Worm (Caenorhabditis elegans) whole organism, early embryonic: ENCODE data around the gene srbc-17.
"Not testable (repeated sequence)": the region's sequence is repeated elsewhere in the genome, so short reads cannot be mapped to it uniquely, and the experiment has no call there.

Experiments
- B0310.2 ChIP-seq: sonication (generic microtip); optimal IDR thresholded peaks from 2 replicates; lab custom pipeline; 2016; ENCODE audit warnings: mild to moderate bottlenecking, missing genetic modification characterization, missing compliant biosample characterization
- F13C5.2 ChIP-seq: sonication (generic microtip); optimal IDR thresholded peaks from 2 replicates; lab custom pipeline; 2017; ENCODE audit warnings: mild to moderate bottlenecking, missing genetic modification characterization, inconsistent platforms, missing compliant biosample characterization
- aly-1 ChIP-seq: sonication (generic microtip); optimal IDR thresholded peaks from 2 replicates; lab custom pipeline; 2016; ENCODE audit warnings: missing genetic modification characterization, missing compliant biosample characterization
- ama-1 ChIP-seq: fragments of 150-350 bp; optimal IDR thresholded peaks from 2 replicates; lab custom pipeline; 2014
- ceh-13 ChIP-seq: fragments of 200-800 bp; sonication (Bioruptor generic); optimal IDR thresholded peaks from 2 replicates; lab custom pipeline; 2018; ENCODE audit warnings: mild to moderate bottlenecking, missing genetic modification characterization, missing compliant biosample characterization
- ceh-36 ChIP-seq: sonication (generic microtip); optimal IDR thresholded peaks from 2 replicates; lab custom pipeline; 2016; ENCODE audit warnings: missing genetic modification characterization, inconsistent platforms, missing compliant biosample characterization
- ets-7 ChIP-seq: sonication (generic microtip); optimal IDR thresholded peaks from 2 replicates; lab custom pipeline; 2016; ENCODE audit warnings: missing genotype, missing genetic modification characterization, missing compliant biosample characterization
- flt-1 ChIP-seq: fragments of 200-800 bp; sonication (Bioruptor generic); IDR thresholded peaks from 2 replicates; pipeline ENCODE4 v1.3.6; 2022; ENCODE audit warnings: missing genetic modification characterization, missing compliant biosample characterization
- hmbx-1 ChIP-seq: sonication (generic microtip); optimal IDR thresholded peaks from 2 replicates; lab custom pipeline; 2016; ENCODE audit warnings: mild to moderate bottlenecking, missing genetic modification characterization, missing compliant biosample characterization
- hmg-4 ChIP-seq: fragments of 200-800 bp; sonication (Bioruptor generic); optimal IDR thresholded peaks from 2 replicates; lab custom pipeline; 2018; ENCODE audit warnings: mild to moderate bottlenecking, missing genetic modification characterization, missing compliant biosample characterization
- hnd-1 ChIP-seq: sonication (generic microtip); optimal IDR thresholded peaks from 2 replicates; lab custom pipeline; 2016; ENCODE audit warnings: missing genetic modification characterization, missing compliant biosample characterization
- pes-1 ChIP-seq: fragments of 200-800 bp; sonication (Bioruptor generic); IDR thresholded peaks from 2 replicates; pipeline ENCODE4 v1.3.6; 2022; ENCODE audit warnings: missing genetic modification reagents, missing genetic modification characterization, missing compliant biosample characterization
- scrt-1 ChIP-seq: fragments of 200-800 bp; sonication (Bioruptor generic); IDR thresholded peaks from 2 replicates; pipeline ENCODE4 v1.3.6; 2022; ENCODE audit warnings: missing genetic modification characterization, missing compliant biosample characterization
- sea-1 ChIP-seq: fragments of 200-800 bp; sonication (Bioruptor generic); conservative IDR thresholded peaks from 2 replicates; pipeline ENCODE4 v1.3.6; 2022; ENCODE audit warnings: missing genetic modification characterization, missing compliant biosample characterization
- tbx-11 ChIP-seq: fragments of 200-800 bp; sonication (Bioruptor generic); IDR thresholded peaks from 2 replicates; pipeline ENCODE4 v1.3.6; 2022; ENCODE audit warnings: missing genetic modification characterization, missing compliant biosample characterization
- tbx-37 ChIP-seq: fragments of 200-800 bp; sonication (Bioruptor generic); conservative IDR thresholded peaks from 2 replicates; pipeline ENCODE4 v1.3.6; 2022; ENCODE audit warnings: missing genetic modification reagents, missing genetic modification characterization, missing compliant biosample characterization
- tra-4 ChIP-seq: sonication (generic microtip); optimal IDR thresholded peaks from 2 replicates; lab custom pipeline; 2017; ENCODE audit warnings: missing genetic modification characterization, missing compliant biosample characterization

Gene srbc-17

DNA sequence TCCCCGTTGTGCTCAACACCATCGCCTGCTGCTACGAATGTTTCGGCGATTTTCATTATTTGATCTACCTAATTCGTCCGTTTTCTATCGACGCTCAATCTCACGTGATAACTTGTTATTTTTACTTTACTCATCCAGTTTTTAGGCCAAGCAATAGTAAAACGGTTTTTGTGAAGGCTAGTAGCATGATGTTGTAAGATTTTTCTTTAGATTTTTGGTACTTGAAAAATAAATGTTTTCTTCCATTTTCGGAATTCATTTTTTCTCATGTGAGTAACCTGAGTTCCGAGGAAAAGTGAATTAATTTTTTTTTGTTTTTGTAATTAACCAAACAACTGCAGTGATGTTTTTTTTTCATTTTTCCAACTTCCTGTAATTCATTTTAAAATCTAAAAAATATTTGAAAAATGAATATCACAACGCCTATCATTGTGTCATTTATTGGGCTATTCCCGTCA is at the start of gene srbc-17:
srbc-17 (plus strand) TSS at position 408 of the 458 bp plus-strand sequence.
- TF ChIP-seq pes-1 (no peak), sea-1 (GFP tag; lab: Robert Waterston, UW) (no peak), tbx-37 (no peak), B0310.2 (tag; lab: Kevin White, UChicago) (no peak), tbx-11 (GFP tag; lab: Robert Waterston, UW) (no peak), hmg-4 (GFP tag; lab: Kevin White, UChicago) (no peak), aly-1 (tag; lab: Kevin White, UChicago) (no peak), tra-4 (no peak), ceh-13 (GFP tag; lab: Kevin White, UChicago) (no peak), flt-1 (GFP tag; lab: Robert Waterston, UW) (no peak), ceh-36 (no peak), ama-1 (lab: Kevin White, UChicago) (no peak), scrt-1 (GFP tag; lab: Robert Waterston, UW) (no peak), hmbx-1 (tag; lab: Kevin White, UChicago) (no peak)

DNA sequence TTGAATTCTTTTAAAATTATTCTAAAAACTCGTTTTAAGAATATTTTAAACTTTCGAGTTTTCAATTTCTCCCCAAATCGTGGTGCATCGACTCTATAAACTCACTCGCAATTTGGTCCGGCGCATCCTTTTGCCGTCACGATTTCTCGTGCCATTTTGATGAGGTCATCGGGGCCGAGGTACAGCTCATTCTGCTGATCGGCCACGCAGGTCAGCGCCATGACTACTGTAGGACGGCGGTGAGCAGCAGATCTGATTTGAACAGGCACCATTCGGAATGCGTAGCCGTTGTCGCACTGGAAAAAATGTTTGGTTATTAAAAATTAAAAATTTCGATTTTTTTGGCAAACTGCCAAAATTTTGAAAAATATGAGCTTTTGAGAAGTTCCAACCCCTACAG is 44.8 kb upstream of the srbc-17 start:
- no peak for TF ChIP-seq ama-1 (lab: Kevin White, UChicago)
- TF ChIP-seq flt-1 (GFP tag; lab: Robert Waterston, UW), result no peak
- no peak for TF ChIP-seq ceh-13 (GFP tag; lab: Kevin White, UChicago)
- TF ChIP-seq tbx-37, result no peak
- TF ChIP-seq ets-7 (tag; lab: Kevin White, UChicago), result no peak
- TF ChIP-seq B0310.2 (tag; lab: Kevin White, UChicago), result no peak
- no peak for TF ChIP-seq tbx-11 (GFP tag; lab: Robert Waterston, UW)
- no peak for TF ChIP-seq hnd-1 (tag; lab: Kevin White, UChicago)
- TF ChIP-seq tra-4, result no peak
- TF ChIP-seq ceh-36, result no peak
- no peak for TF ChIP-seq F13C5.2 (tag; lab: Kevin White, UChicago)
- no peak for TF ChIP-seq aly-1 (tag; lab: Kevin White, UChicago)
- TF ChIP-seq scrt-1 (GFP tag; lab: Robert Waterston, UW), result no peak
- TF ChIP-seq hmg-4 (GFP tag; lab: Kevin White, UChicago), result no peak
- no peak for TF ChIP-seq sea-1 (GFP tag; lab: Robert Waterston, UW)
- no peak for TF ChIP-seq hmbx-1 (tag; lab: Kevin White, UChicago)

DNA sequence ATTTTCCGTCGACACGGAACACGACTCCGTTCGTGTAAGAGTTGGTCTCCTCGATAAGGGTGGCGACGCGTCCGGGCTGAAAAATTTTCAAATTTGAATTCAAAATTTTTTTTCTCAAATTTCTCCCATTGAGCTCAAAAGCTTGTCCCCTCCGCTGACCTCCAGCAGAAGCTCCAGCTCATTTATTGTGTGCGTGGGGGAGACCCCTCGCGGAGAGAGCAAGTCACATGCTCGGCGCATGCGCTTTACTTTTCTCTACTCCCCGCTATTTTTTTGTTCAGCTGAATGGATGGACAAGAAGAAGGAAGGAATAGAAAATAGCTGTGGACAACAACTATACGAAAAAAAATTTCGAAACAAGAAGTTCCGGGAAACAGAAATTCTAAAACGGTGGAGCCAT is 44.0 kb upstream of the srbc-17 start:
- TF ChIP-seq pes-1 (0 out of 2 replicates have a peak, but pooled peaks have one; percentile 34), hnd-1 (tag; lab: Kevin White, UChicago) (no peak), scrt-1 (GFP tag; lab: Robert Waterston, UW) (no peak)

DNA sequence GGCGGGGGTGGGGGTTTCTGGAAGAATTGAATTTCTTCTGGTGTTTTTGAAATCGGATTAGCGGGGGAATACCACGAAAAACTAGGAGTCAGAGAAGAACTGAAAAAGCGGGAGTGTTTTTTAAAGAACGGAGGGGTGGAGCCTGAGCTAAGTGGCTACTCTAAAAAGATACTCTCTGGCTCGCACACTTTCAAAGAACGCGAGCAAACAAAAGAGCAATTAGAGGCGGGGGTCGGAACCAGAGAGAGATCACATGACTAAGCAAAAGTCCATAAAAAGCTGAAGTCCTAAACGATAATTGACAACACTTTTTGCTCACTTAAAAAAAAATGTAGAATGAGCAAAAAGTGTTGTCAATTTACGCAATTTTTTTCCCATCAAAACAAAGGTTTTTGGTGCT is 43.2 kb upstream of the srbc-17 start:
- TF ChIP-seq pes-1 (no peak), tra-4 (no peak)

DNA sequence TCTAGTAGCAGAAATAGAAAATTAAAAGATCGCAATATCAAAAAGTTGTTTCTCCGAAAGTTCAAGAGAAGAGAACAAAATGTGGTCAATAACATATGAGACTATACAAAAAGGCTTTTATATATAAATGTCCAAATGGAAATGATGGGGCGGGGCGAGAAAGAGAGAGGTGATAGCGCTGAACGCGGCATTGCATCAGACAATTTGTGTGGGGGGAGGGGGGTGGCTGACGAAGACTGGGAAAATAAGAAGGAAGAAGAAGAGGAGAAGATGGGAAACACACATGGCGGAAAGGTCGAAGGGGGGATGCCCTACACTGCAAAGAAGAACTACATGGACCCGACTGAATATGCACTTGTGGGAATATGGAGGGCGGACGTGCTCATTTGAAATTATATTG is 42.2 kb upstream of the srbc-17 start:
- TF ChIP-seq tbx-11 (GFP tag; lab: Robert Waterston, UW) (no peak), aly-1 (tag; lab: Kevin White, UChicago) (no peak), ceh-36 (no peak), ama-1 (lab: Kevin White, UChicago) (no peak)

DNA sequence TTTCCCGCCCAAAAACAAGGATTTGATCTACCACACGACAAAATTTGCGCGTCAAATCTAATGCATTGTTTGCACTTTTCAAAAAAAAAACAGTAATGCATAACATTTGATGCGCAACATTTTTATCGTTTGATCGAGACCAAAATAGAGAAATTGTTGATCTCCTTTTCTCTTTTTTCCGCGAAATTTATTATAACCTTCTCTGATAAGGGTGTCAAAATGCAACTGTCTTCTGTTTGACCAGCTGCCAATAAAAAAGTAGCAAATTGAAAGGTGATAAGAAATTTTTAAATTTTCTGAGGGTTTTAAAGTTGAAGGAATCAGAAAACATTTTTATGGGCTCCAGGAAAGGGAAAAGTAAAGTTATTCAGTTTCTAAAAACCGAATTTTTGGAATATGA is 40.5 kb upstream of the srbc-17 start:
- TF ChIP-seq tra-4 (no peak), tbx-37 (no peak), B0310.2 (tag; lab: Kevin White, UChicago) (no peak), ets-7 (tag; lab: Kevin White, UChicago) (no peak), aly-1 (tag; lab: Kevin White, UChicago) (no peak), hnd-1 (tag; lab: Kevin White, UChicago) (no peak)

DNA sequence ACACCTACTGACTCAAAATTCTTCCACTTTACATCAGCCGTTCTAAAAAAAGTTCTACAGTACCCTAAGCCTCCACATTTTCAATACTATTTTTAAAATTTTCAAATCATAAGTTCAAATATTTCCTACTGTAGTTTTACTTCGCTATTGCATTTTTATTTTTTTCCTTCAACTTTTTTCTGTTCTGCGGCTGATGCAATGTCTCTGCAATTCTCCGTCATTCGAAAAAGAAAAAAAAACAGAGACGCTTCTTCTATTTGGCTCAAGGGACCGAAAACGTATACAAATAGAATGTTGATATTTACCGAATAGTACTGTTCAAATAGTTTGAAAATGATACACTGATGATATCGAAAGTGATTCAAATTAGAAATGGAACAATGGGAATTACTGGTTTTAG is 39.2 kb upstream of the srbc-17 start:
- TF ChIP-seq ceh-36, result no peak
- TF ChIP-seq hmg-4 (GFP tag; lab: Kevin White, UChicago), result no peak
- TF ChIP-seq aly-1 (tag; lab: Kevin White, UChicago), result no peak
- TF ChIP-seq tbx-37, result no peak
- no peak for TF ChIP-seq tbx-11 (GFP tag; lab: Robert Waterston, UW)

DNA sequence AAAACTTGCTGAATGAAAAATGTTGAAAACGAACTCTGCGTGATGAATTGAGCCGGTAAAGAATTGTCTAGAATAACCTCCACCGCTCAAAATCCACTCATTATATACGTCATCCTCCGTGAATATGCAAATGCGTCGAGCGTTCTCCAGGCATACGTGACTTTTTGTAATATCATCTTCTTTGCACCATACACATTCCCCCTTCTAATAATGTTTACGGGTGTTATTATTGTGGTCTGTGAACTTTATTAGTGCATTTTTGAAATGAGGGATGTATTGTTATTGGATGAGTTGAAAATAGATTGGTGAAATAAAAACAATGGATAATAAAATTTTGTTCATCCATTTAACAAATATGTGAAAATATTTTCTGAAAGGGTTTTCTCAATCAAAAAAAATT is 37.6 kb upstream of the srbc-17 start, which contains the start of gene F22F7.7:
F22F7.7 (minus strand) TSS at position 125 of the 400 bp plus-strand sequence.
- TF ChIP-seq pes-1 (no peak), hnd-1 (tag; lab: Kevin White, UChicago) (no peak), aly-1 (tag; lab: Kevin White, UChicago) (no peak), ets-7 (tag; lab: Kevin White, UChicago) (no peak), tbx-11 (GFP tag; lab: Robert Waterston, UW) (no peak)

DNA sequence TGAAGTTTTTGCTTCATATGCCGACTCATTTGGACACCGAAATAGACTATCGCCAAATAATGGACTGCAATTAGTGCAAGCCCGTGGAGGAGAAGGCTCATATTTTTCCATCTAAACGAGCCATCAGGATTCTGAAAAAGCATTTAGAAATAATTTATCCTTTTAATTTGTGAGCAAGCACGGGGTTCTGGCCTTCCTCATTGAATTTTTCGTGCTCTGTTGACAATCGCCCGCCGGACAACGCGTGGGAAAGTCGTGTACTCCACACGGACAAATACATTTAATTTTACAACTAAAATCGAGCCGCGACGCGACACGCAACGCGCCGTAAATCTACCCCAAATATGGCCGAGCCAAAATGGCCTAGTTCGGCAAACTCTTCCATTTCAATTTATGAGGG is 33.1 kb upstream of the srbc-17 start, which contains the start of gene F22F7.12:
F22F7.12 (minus strand) TSS at position 101 of the 400 bp plus-strand sequence.
- TF ChIP-seq flt-1 (GFP tag; lab: Robert Waterston, UW); hmg-4 (GFP tag; lab: Kevin White, UChicago); B0310.2 (tag; lab: Kevin White, UChicago): not testable (repeated sequence)
